Fruit fly (Drosophila melanogaster): ENCODE results near the gene Pburs.

The Pburs gene

DNA sequence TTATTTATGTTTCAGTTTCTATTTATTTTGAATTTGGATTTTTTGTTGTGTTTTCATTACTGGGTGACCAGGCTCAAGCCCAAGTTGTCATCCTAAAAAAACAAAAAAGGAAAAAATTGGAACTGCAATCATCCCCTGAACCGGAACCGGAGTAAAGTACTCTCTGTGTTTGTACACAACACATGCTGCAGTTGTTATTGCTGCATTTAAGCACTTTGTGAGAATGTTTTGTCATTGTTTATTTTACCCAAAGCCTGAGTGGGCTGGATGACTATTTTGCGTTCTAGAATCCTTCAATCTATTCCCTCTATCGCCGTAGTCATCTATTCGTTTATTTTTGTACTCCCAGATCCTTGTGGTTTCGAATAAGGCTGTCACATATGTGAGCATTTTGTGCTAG, 17.3 kb upstream of the Pburs start (continued):
- no peak for TF ChIP-seq Dad (GFP tag; optimal IDR thresholded peaks at IDR 0.05)
- TF ChIP-seq wdn (GFP tag; IDR thresholded peaks at IDR 0.05): no peak
- no peak for TF ChIP-seq Dref (GFP tag; IDR thresholded peaks at IDR 0.05)
- no peak for TF ChIP-seq ham (GFP tag; IDR thresholded peaks at IDR 0.05)
- no peak for TF ChIP-seq CG9609 (GFP tag; optimal IDR thresholded peaks at IDR 0.05)
- TF ChIP-seq Chrac-16 (GFP tag; optimal IDR thresholded peaks at IDR 0.05): no peak
- TF ChIP-seq trh (GFP tag; optimal IDR thresholded peaks at IDR 0.05): no peak
- TF ChIP-seq cad (GFP tag; optimal IDR thresholded peaks at IDR 0.05): no peak
- no peak for TF ChIP-seq CG4424 (GFP tag; optimal IDR thresholded peaks at IDR 0.05)
- no peak for TF ChIP-seq Dbx (GFP tag; IDR thresholded peaks at IDR 0.05)
- TF ChIP-seq dati (GFP tag; IDR thresholded peaks at IDR 0.05): no peak
- peak; percentile 58; the same call in 1 of the 2 replicates for TF ChIP-seq CG4360 (GFP tag; IDR thresholded peaks at IDR 0.05)
- no peak for TF ChIP-seq CG7839 (tag; optimal IDR thresholded peaks at IDR 0.05)
- TF ChIP-seq tll (GFP tag; optimal IDR thresholded peaks at IDR 0.05): peak in 1 of 2 experiments; percentile 74
- TF ChIP-seq CG6813 (GFP tag; optimal IDR thresholded peaks at IDR 0.05): no peak
- TF ChIP-seq az2 (GFP tag; optimal IDR thresholded peaks at IDR 0.05): no peak
- no peak for TF ChIP-seq chinmo (GFP tag; IDR thresholded peaks at IDR 0.05; ENCODE audit: partially characterized antibody)
- no peak for TF ChIP-seq Atf6 (GFP tag; IDR thresholded peaks at IDR 0.05)
- peak; percentile 62 for TF ChIP-seq Kr (GFP tag; optimal IDR thresholded peaks at IDR 0.05)
- TF ChIP-seq BEAF-32 (GFP tag; optimal IDR thresholded peaks at IDR 0.05): no peak
- no peak for TF ChIP-seq phol (tag; optimal IDR thresholded peaks at IDR 0.05)
- no peak for TF ChIP-seq sug (tag; optimal IDR thresholded peaks at IDR 0.05)
- TF ChIP-seq slou (GFP tag; optimal IDR thresholded peaks at IDR 0.05): no peak
- no peak for TF ChIP-seq zen2 (GFP tag; IDR thresholded peaks at IDR 0.05; ENCODE audit: partially characterized antibody)
- TF ChIP-seq CG15696 (tag; optimal IDR thresholded peaks at IDR 0.05): peak; percentile 24
- TF ChIP-seq pho (GFP tag; optimal IDR thresholded peaks at IDR 0.05): no peak
- no peak for TF ChIP-seq chif (GFP tag; optimal IDR thresholded peaks at IDR 0.05)
- TF ChIP-seq CG17385 (GFP tag; optimal IDR thresholded peaks at IDR 0.05): no peak
- no peak for TF ChIP-seq B-H2 (GFP tag; optimal IDR thresholded peaks at IDR 0.05)
- no peak for TF ChIP-seq tap (tag; optimal IDR thresholded peaks at IDR 0.05)
- no peak for TF ChIP-seq CG6854 (GFP tag; optimal IDR thresholded peaks at IDR 0.05)
- no peak for TF ChIP-seq lov (optimal IDR thresholded peaks at IDR 0.05)
- TF ChIP-seq lov (GFP tag; IDR thresholded peaks at IDR 0.05): 0 out of 3 replicates have a peak, but pooled peaks have one; percentile 6
- TF ChIP-seq sens (GFP tag): peak; percentile 54
- no peak for TF ChIP-seq Camta (GFP tag; optimal IDR thresholded peaks at IDR 0.05)
- TF ChIP-seq insv (GFP tag; optimal IDR thresholded peaks at IDR 0.05): no peak
- TF ChIP-seq CG9727 (GFP tag; optimal IDR thresholded peaks at IDR 0.05): no peak
- no peak for TF ChIP-seq amos (GFP tag; IDR thresholded peaks at IDR 0.05; ENCODE audit: partially characterized antibody)
- no peak for TF ChIP-seq HLHmδ (GFP tag; optimal IDR thresholded peaks at IDR 0.05)
- TF ChIP-seq B-H1 (GFP tag; IDR thresholded peaks at IDR 0.05): no peak
- no peak for TF ChIP-seq CG31365 (tag; optimal IDR thresholded peaks at IDR 0.05)
- TF ChIP-seq CG9215 (GFP tag; IDR thresholded peaks at IDR 0.05): no peak
- no peak for TF ChIP-seq TFAM (GFP tag; optimal IDR thresholded peaks at IDR 0.05)
- no peak for TF ChIP-seq CG32772 (GFP tag; IDR thresholded peaks at IDR 0.05)
- TF ChIP-seq Adf1 (GFP tag; IDR thresholded peaks at IDR 0.05): no peak
- TF ChIP-seq pnt (GFP tag; optimal IDR thresholded peaks at IDR 0.05): no peak
- TF ChIP-seq pita (GFP tag; optimal IDR thresholded peaks at IDR 0.05): no peak
- TF ChIP-seq exex (tag; optimal IDR thresholded peaks at IDR 0.05): no peak
- no peak for TF ChIP-seq Antp (GFP tag; optimal IDR thresholded peaks at IDR 0.05)
- no peak for TF ChIP-seq ase (GFP tag; IDR thresholded peaks at IDR 0.05)
- TF ChIP-seq CG4328 (GFP tag; optimal IDR thresholded peaks at IDR 0.05): no peak
- TF ChIP-seq ac (GFP tag; optimal IDR thresholded peaks at IDR 0.05): no peak
- TF ChIP-seq CG4820 (GFP tag; optimal IDR thresholded peaks at IDR 0.05): no peak
